Worm (Caenorhabditis elegans) whole organism, early embryonic: Measurements from ENCODE around the gene cyp-34A10.

ENCODE experiments used
- B0310.2 ChIP-seq: sonication (generic microtip); optimal IDR thresholded peaks from 2 replicates; lab custom pipeline; 2016; ENCODE audit warnings: mild to moderate bottlenecking, missing genetic modification characterization, missing compliant biosample characterization
- F13C5.2 ChIP-seq: sonication (generic microtip); optimal IDR thresholded peaks from 2 replicates; lab custom pipeline; 2017; ENCODE audit warnings: mild to moderate bottlenecking, missing genetic modification characterization, inconsistent platforms, missing compliant biosample characterization
- ama-1 ChIP-seq: fragments of 150-350 bp; optimal IDR thresholded peaks from 2 replicates; lab custom pipeline; 2014
- flt-1 ChIP-seq: fragments of 200-800 bp; sonication (Bioruptor generic); IDR thresholded peaks from 2 replicates; pipeline ENCODE4 v1.3.6; 2022; ENCODE audit warnings: missing genetic modification characterization, missing compliant biosample characterization

DNA sequence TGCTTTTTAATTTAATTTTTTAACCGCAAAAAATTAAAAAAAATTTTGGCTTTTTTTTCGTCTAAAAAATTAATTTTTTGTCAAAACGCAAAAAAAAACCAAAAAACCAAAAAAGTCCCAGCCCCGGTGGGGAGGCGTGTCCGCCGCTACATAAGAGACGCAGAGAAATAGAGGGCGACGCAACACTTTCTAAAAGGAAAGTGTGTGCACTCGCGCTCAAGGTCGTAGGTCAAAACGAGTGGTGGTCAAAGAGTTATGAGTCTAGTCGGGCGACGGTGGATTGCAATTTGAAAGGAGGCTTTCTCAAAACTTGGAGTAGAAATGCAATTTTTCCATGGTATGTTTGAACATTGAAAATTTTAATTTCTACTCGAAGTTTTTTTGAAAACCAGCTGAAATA is 31.8 kb upstream of the cyp-34A10 start:
- no peak for TF ChIP-seq ama-1
- no peak for TF ChIP-seq F13C5.2 (tag; lab: Kevin White, UChicago)
- TF ChIP-seq B0310.2 (tag; lab: Kevin White, UChicago), result no peak
- no peak for TF ChIP-seq flt-1 (GFP tag; lab: Robert Waterston, UW)
